Worm (Caenorhabditis elegans): ENCODE data around the gene C12D8.9.

C12D8.9 gene

DNA sequence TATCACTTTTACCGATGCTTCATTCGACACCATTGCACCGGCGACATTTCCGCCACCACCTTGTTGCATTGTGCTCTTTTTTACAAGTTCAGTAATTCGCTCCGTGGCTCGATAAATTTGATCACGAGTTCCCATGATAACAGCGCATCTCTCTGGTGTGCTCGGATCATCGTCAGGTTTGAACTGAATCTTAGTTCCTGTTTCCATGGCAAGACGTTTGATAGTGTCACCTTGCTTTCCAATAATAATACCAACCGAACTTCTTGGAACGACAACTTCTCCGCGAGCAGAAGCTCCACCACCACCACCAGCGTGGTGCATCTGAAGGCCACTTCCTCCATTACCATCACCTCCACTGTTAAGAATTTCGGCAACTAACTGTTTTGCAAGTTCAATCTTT lies 5.8 kb downstream of the C12D8.9 start:
- no peak for TF ChIP-seq mab-5 (tag; optimal IDR thresholded peaks at IDR 0.05)
- TF ChIP-seq zip-8 (tag; optimal IDR thresholded peaks at IDR 0.05) = no peak

DNA sequence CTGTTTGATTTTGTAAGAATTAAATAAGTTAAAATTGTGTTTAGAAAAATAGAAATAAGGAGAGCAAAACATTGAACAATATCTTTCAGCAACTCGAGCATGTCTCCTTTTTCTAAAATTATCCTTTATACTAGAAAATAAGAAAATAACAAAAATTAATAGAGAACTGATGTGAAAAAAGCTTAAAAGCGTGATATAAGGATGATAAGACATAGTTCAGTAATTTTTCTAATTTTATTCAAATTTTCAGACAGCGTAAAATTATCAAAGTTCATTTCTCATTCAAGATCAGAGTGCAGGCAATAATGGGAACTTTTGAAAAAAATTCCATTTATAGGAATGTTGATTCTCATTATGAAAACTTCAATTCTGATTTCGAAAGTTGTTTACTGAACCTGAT lies 9.7 kb downstream of the C12D8.9 start, which contains the start of gene str-182:
Gene str-182, minus strand, starts transcription at position 101 of the 400 bp plus-strand sequence.
- TF ChIP-seq snpc-4 (tag; optimal IDR thresholded peaks at IDR 0.05) (no peak), pha-4 (tag; optimal IDR thresholded peaks at IDR 0.05) (no peak), ceh-43 (GFP tag; optimal IDR thresholded peaks at IDR 0.05) (no peak), hlh-1 (tag; optimal IDR thresholded peaks at IDR 0.05) (no peak), unc-39 (tag; optimal IDR thresholded peaks at IDR 0.05) (no peak), mep-1 (tag; optimal IDR thresholded peaks at IDR 0.05) (no peak), ceh-83 (GFP tag; optimal IDR thresholded peaks at IDR 0.05) (no peak), drap-1 (GFP tag; optimal IDR thresholded peaks at IDR 0.05) (no peak), elt-3 (tag; optimal IDR thresholded peaks at IDR 0.05) (no peak), lin-13 (tag; optimal IDR thresholded peaks at IDR 0.05) (no peak), sem-2 (GFP tag; optimal IDR thresholded peaks at IDR 0.05) (no peak), lsy-2 (tag; optimal IDR thresholded peaks at IDR 0.05) (no peak), ztf-11 (tag; optimal IDR thresholded peaks at IDR 0.05) (no peak), bed-3 (GFP tag; optimal IDR thresholded peaks at IDR 0.05) (no peak)

DNA sequence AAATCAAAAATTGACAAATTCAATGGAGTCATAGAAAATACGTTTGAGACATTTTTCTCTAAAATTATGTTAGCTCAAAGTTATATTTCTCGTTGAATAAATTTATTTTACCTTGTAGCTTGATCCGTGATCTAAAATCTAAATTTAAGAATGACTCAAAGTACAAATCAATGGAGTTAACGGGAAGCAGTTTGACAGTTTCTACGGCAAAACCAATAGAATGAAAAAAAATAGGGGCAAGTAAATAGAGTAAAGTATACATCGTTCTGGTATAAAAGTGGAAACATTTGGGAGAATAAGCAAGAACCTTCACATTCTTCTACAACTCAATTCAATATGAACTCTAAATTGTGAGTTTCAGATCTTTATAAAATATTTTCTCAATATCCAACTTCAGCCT lies 12.1 kb downstream of the C12D8.9 start, which contains the start of gene fipr-6:
Gene fipr-6, plus strand, starts transcription at position 301 of the 400 bp plus-strand sequence.
- TF ChIP-seq zip-8 (tag; optimal IDR thresholded peaks at IDR 0.05) (no peak), ham-2 (GFP tag; optimal IDR thresholded peaks at IDR 0.05) (no peak), lin-13 (tag; optimal IDR thresholded peaks at IDR 0.05) (no peak), nhr-237 (tag; optimal IDR thresholded peaks at IDR 0.05) (no peak), ceh-39 (tag; optimal IDR thresholded peaks at IDR 0.05) (no peak), mep-1 (tag; optimal IDR thresholded peaks at IDR 0.05) (no peak), flh-1 (GFP tag; optimal IDR thresholded peaks at IDR 0.05) (no peak), nhr-2 (tag; optimal IDR thresholded peaks at IDR 0.05) (no peak), nhr-76 (tag; optimal IDR thresholded peaks at IDR 0.05) (no peak), bed-3 (GFP tag; optimal IDR thresholded peaks at IDR 0.05) (no peak)

DNA sequence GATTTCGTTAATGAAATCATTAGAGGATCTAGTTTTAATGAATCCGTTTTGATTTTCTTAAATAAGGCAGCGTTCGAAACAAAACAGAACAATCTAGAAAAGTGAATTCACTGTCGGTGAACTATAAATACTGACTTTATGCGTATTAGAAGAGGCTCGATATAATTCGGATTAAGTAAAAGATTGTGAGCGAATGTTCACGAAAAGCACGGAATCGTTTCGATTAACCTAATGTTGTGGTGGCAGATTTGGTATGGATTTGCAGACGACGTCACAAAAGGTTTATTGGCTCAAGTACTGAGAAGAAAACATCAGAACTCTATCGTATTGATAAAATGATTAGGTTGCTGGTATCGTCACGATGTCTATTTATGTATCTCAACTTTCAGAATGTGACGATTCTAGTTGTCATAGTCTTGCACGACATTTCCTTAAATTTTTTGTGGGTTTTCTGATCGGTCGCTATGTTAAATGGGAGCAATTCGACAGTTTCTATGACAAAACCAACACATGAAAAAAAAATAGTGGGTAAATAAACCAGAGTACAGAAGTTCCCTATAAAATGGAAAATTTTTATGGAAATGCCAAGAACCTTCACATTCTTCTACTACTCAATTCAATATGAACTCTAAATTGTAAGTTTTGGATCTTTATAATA lies 13.7 kb downstream of the C12D8.9 start, which contains the start of the genes pyt-1 and fipr-7:
Gene pyt-1, minus strand, starts transcription at position 101 of the 658 bp plus-strand sequence.
Gene fipr-7, plus strand, starts transcription at position 608 of the 658 bp plus-strand sequence.
- TF ChIP-seq mep-1 (tag; optimal IDR thresholded peaks at IDR 0.05) (no peak), nhr-76 (tag; optimal IDR thresholded peaks at IDR 0.05) (no peak), bed-3 (GFP tag; optimal IDR thresholded peaks at IDR 0.05) (no peak), unc-120 (tag; optimal IDR thresholded peaks at IDR 0.05; ENCODE audit: poor library complexity, severe bottlenecking) (no peak), flh-1 (GFP tag; optimal IDR thresholded peaks at IDR 0.05) (no peak), ham-2 (GFP tag; optimal IDR thresholded peaks at IDR 0.05) (no peak), pha-4 (tag; optimal IDR thresholded peaks at IDR 0.05) (no peak), elt-1 (tag; optimal IDR thresholded peaks at IDR 0.05; ENCODE audit: borderline replicate concordance, insufficient read depth) (no peak), drap-1 (GFP tag; optimal IDR thresholded peaks at IDR 0.05) (no peak), sptf-1 (tag; optimal IDR thresholded peaks at IDR 0.05) (no peak), mls-2 (tag; optimal IDR thresholded peaks at IDR 0.05) (no peak), ceh-43 (GFP tag; optimal IDR thresholded peaks at IDR 0.05) (no peak)

DNA sequence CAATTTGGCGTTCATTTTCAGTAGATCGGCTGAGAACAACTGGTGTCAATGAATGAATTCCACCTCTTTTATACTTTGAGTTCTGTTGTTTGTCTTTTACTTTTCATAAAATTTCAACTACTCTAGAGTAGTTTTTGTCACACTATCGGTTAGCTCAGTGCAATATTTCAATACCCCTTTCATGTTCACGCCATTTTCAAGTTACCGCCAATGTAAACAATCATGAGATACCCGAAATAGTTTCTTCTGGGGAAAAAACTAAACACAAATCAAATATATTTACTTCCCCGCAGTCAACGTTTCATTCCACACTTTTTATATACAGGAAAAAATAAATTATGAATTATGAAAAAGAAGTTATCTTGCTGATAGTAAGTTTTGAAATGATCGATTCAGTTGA lies 14.6 kb downstream of the C12D8.9 start, which contains the start of gene fipr-4:
Gene fipr-4, minus strand, starts transcription at position 101 of the 400 bp plus-strand sequence.
- no peak for TF ChIP-seq ceh-43 (GFP tag; optimal IDR thresholded peaks at IDR 0.05)
- TF ChIP-seq mab-5 (tag; optimal IDR thresholded peaks at IDR 0.05) = no peak
- no peak for TF ChIP-seq lin-13 (tag; optimal IDR thresholded peaks at IDR 0.05)
- TF ChIP-seq ceh-39 (tag; optimal IDR thresholded peaks at IDR 0.05) = no peak
- TF ChIP-seq nhr-12 (tag; optimal IDR thresholded peaks at IDR 0.05) = no peak
- TF ChIP-seq lin-32 (GFP tag; optimal IDR thresholded peaks at IDR 0.05) = no peak
- TF ChIP-seq blmp-1 (tag; optimal IDR thresholded peaks at IDR 0.05) = no peak
- no peak for TF ChIP-seq sptf-1 (tag; optimal IDR thresholded peaks at IDR 0.05)
- no peak for TF ChIP-seq pha-4 (tag; optimal IDR thresholded peaks at IDR 0.05)

DNA sequence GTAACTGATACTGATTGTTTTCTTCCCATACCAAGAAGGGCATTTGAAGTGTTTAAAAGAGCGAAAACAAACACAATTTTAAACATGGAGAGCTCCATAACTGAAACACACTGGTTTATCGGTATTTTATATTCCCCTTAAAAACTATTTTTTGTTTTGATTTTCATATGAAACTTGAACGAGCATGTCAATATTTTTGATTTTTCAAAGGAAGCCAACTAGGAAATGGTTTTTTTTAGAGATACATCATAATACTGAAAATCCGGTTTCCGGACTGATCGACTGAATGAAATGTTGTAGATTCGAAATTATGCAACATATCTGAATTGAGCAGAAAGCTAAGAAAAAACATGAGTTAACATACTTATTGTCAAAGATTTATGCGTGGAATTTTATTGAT lies 15.7 kb downstream of the C12D8.9 start, which contains the start of gene ttr-19:
Gene ttr-19, minus strand, starts transcription at position 101 of the 400 bp plus-strand sequence.
- TF ChIP-seq hlh-1 (tag; optimal IDR thresholded peaks at IDR 0.05) (no peak), mab-5 (tag; optimal IDR thresholded peaks at IDR 0.05) (no peak), ceh-39 (tag; optimal IDR thresholded peaks at IDR 0.05) (no peak), flh-1 (GFP tag; optimal IDR thresholded peaks at IDR 0.05) (no peak), tbx-8 (GFP tag; optimal IDR thresholded peaks at IDR 0.05) (no peak), lsy-2 (tag; optimal IDR thresholded peaks at IDR 0.05) (no peak), drap-1 (GFP tag; optimal IDR thresholded peaks at IDR 0.05) (no peak), cnd-1 (tag; optimal IDR thresholded peaks at IDR 0.05) (no peak), nhr-12 (tag; optimal IDR thresholded peaks at IDR 0.05) (no peak), nhr-237 (tag; optimal IDR thresholded peaks at IDR 0.05) (no peak), sem-2 (GFP tag; optimal IDR thresholded peaks at IDR 0.05) (no peak), blmp-1 (tag; optimal IDR thresholded peaks at IDR 0.05) (no peak), unc-39 (tag; optimal IDR thresholded peaks at IDR 0.05) (no peak)

Data from whole organism, mixed stage, embryonic.